Fruit fly (Drosophila melanogaster) whole organism, embryonic: ENCODE results near the gene CG42798.

Experiments
- Atf-2 ChIP-seq: fragments of 200-800 bp; sonication (Bioruptor generic); optimal IDR thresholded peaks from 2 replicates; lab custom pipeline; 2016; ENCODE audit warnings: missing biosample characterization, missing genetic modification characterization
- B-H2 ChIP-seq: fragments of 200-800 bp; sonication (Bioruptor generic); optimal IDR thresholded peaks from 2 replicates; lab custom pipeline; 2018; ENCODE audit warnings: missing biosample characterization, mild to moderate bottlenecking, missing genetic modification characterization
- Bgb ChIP-seq: fragments of 200-800 bp; sonication (Bioruptor generic); IDR thresholded peaks from 2 replicates; pipeline ENCODE4 v1.3.6; 2022; ENCODE audit warnings: missing biosample characterization, missing genetic modification characterization; ENCODE audit not compliant: partially characterized antibody
- CG10147 ChIP-seq: fragments of 200-800 bp; sonication (Bioruptor generic); optimal IDR thresholded peaks from 2 replicates; lab custom pipeline; 2019; ENCODE audit warnings: missing biosample characterization, mild to moderate bottlenecking, missing genetic modification characterization, moderate library complexity
- CG10274 ChIP-seq: fragments of 200-800 bp; sonication (Bioruptor generic); optimal IDR thresholded peaks from 3 replicates; lab custom pipeline; 2017; ENCODE audit warnings: missing biosample characterization, mild to moderate bottlenecking, missing genetic modification characterization
- CG11456 ChIP-seq: fragments of 200-800 bp; sonication (Bioruptor generic); IDR thresholded peaks from 3 replicates; pipeline ENCODE4 v1.3.6; 2022; ENCODE audit warnings: missing biosample characterization, missing genetic modification characterization
- CG13296 ChIP-seq: fragments of 200-800 bp; sonication (Bioruptor generic); optimal IDR thresholded peaks from 3 replicates; lab custom pipeline; 2018; ENCODE audit warnings: missing biosample characterization, mild to moderate bottlenecking, missing genetic modification characterization
- CG13424 ChIP-seq: fragments of 200-800 bp; sonication (Bioruptor generic); optimal IDR thresholded peaks from 2 replicates; lab custom pipeline; 2019; ENCODE audit warnings: missing biosample characterization, mild to moderate bottlenecking, missing genetic modification characterization, moderate library complexity
- CG1529 ChIP-seq: fragments of 200-800 bp; sonication (Bioruptor generic); optimal IDR thresholded peaks from 3 replicates; lab custom pipeline; 2018; ENCODE audit warnings: missing biosample characterization, missing genetic modification characterization
- CG15601 ChIP-seq: fragments of 200-800 bp; sonication (Bioruptor generic); optimal IDR thresholded peaks from 3 replicates; lab custom pipeline; 2019; ENCODE audit warnings: missing biosample characterization, mild to moderate bottlenecking, missing genetic modification characterization, moderate library complexity
- CG17186 ChIP-seq: fragments of 200-800 bp; sonication (Bioruptor generic); optimal IDR thresholded peaks from 3 replicates; lab custom pipeline; 2017; ENCODE audit warnings: missing biosample characterization, missing genetic modification reagents, missing genetic modification characterization
- CG17568 ChIP-seq: fragments of 200-800 bp; sonication (Bioruptor generic); optimal IDR thresholded peaks from 2 replicates; lab custom pipeline; 2018; ENCODE audit warnings: missing biosample characterization, mild to moderate bottlenecking, missing genetic modification characterization, moderate library complexity
- CG2120 ChIP-seq: fragments of 200-800 bp; sonication (Bioruptor generic); optimal IDR thresholded peaks from 3 replicates; lab custom pipeline; 2016; ENCODE audit warnings: missing biosample characterization, missing genetic modification characterization
- CG2678 ChIP-seq: fragments of 200-800 bp; sonication (Bioruptor generic); optimal IDR thresholded peaks from 3 replicates; lab custom pipeline; 2019; ENCODE audit warnings: missing biosample characterization, mild to moderate bottlenecking, missing genetic modification characterization, moderate library complexity
- CG30020 ChIP-seq: fragments of 200-800 bp; optimal IDR thresholded peaks from 2 replicates; lab custom pipeline; 2019; ENCODE audit warnings: missing biosample characterization, mild to moderate bottlenecking, missing genetic modification characterization, moderate library complexity
- CG3281 ChIP-seq: fragments of 200-800 bp; sonication (Bioruptor generic); optimal IDR thresholded peaks from 3 replicates; lab custom pipeline; 2017; ENCODE audit warnings: missing biosample characterization, mild to moderate bottlenecking, missing genetic modification characterization
- CG6175 ChIP-seq: fragments of 200-800 bp; sonication (Bioruptor generic); IDR thresholded peaks from 3 replicates; pipeline ENCODE4 v1.3.6; 2022; ENCODE audit warnings: missing biosample characterization, missing genetic modification characterization
- CG6683 ChIP-seq: fragments of 200-800 bp; sonication (Bioruptor generic); optimal IDR thresholded peaks from 2 replicates; lab custom pipeline; 2017; ENCODE audit warnings: missing biosample characterization, mild to moderate bottlenecking, missing genetic modification characterization, missing genetic modification reagents
- CG7786 ChIP-seq: fragments of 200-800 bp; sonication (Bioruptor generic); optimal IDR thresholded peaks from 2 replicates; lab custom pipeline; 2016; ENCODE audit warnings: missing biosample characterization, missing genetic modification characterization
- CHES-1-like ChIP-seq: fragments of 200-800 bp; sonication (Bioruptor generic); optimal IDR thresholded peaks from 2 replicates; lab custom pipeline; 2016; ENCODE audit warnings: missing biosample characterization, missing genetic modification characterization
- CoRest ChIP-seq: fragments of 200-800 bp; sonication (Bioruptor generic); optimal IDR thresholded peaks from 3 replicates; lab custom pipeline; 2018; ENCODE audit warnings: missing biosample characterization, mild to moderate bottlenecking, missing genetic modification characterization, moderate library complexity
- E2f2 ChIP-seq: fragments of 200-800 bp; sonication (Bioruptor generic); IDR thresholded peaks from 2 replicates; pipeline ENCODE4 v1.3.6; 2022; ENCODE audit warnings: missing biosample characterization, missing genetic modification characterization
- Fer2 ChIP-seq: fragments of 200-800 bp; sonication (Bioruptor generic); optimal IDR thresholded peaks from 2 replicates; lab custom pipeline; 2018; ENCODE audit warnings: missing biosample characterization, mild to moderate bottlenecking, missing genetic modification characterization, moderate library complexity
- H15 ChIP-seq: fragments of 200-800 bp; sonication (Bioruptor generic); IDR thresholded peaks from 3 replicates; pipeline ENCODE4 v1.3.6; 2022; ENCODE audit warnings: missing biosample characterization, missing genetic modification characterization
- H2.0 ChIP-seq: fragments of 200-800 bp; sonication (Bioruptor generic); IDR thresholded peaks from 2 replicates; pipeline ENCODE4 v1.3.6; 2022; ENCODE audit warnings: missing biosample characterization, missing genetic modification characterization
- Hey ChIP-seq: fragments of 200-800 bp; sonication (Bioruptor generic); optimal IDR thresholded peaks from 3 replicates; lab custom pipeline; 2018; ENCODE audit warnings: missing biosample characterization, mild to moderate bottlenecking, missing genetic modification characterization
- MTF-1 ChIP-seq: fragments of 200-800 bp; sonication (Bioruptor generic); optimal IDR thresholded peaks from 2 replicates; lab custom pipeline; 2018; ENCODE audit warnings: missing biosample characterization, mild to moderate bottlenecking, missing genetic modification characterization, borderline replicate concordance
- Max ChIP-seq: fragments of 200-800 bp; sonication (Bioruptor generic); optimal IDR thresholded peaks from 2 replicates; lab custom pipeline; 2016; ENCODE audit warnings: missing biosample characterization, mild to moderate bottlenecking, missing genetic modification characterization
- Med ChIP-seq: fragments of 200-800 bp; sonication (Bioruptor generic); peaks from one replicate; lab custom pipeline; 2016; ENCODE audit warnings: missing biosample characterization, missing genetic modification characterization, mild to moderate bottlenecking, inconsistent platforms, moderate library complexity
- Opbp ChIP-seq: fragments of 200-800 bp; sonication (Bioruptor generic); IDR thresholded peaks from 3 replicates; pipeline ENCODE4 v1.3.6; 2022; ENCODE audit warnings: missing biosample characterization, missing genetic modification characterization; ENCODE audit not compliant: partially characterized antibody
- Rfx ChIP-seq: fragments of 200-800 bp; sonication (Bioruptor generic); IDR thresholded peaks from 2 replicates; pipeline ENCODE4 v1.3.6; 2022; ENCODE audit warnings: missing biosample characterization, missing genetic modification characterization
- Taf1 ChIP-seq: fragments of 200-800 bp; sonication (Bioruptor generic); IDR thresholded peaks from 2 replicates; pipeline ENCODE4 v1.3.6; 2022; ENCODE audit warnings: missing biosample characterization, missing genetic modification characterization
- ara ChIP-seq: fragments of 200-800 bp; sonication (Bioruptor generic); IDR thresholded peaks from 2 replicates; pipeline ENCODE4 v1.3.6; 2022; ENCODE audit warnings: missing biosample characterization, missing genetic modification characterization
- bigmax ChIP-seq: fragments of 200-800 bp; sonication (Bioruptor generic); optimal IDR thresholded peaks from 2 replicates; lab custom pipeline; 2018; ENCODE audit warnings: missing biosample characterization, mild to moderate bottlenecking, missing genetic modification characterization
- chm ChIP-seq: fragments of 200-800 bp; sonication (Bioruptor generic); IDR thresholded peaks from 2 replicates; pipeline ENCODE4 v1.3.6; 2022; ENCODE audit warnings: missing biosample characterization, missing genetic modification characterization
- dati ChIP-seq: fragments of 200-800 bp; sonication (Bioruptor generic); IDR thresholded peaks from 2 replicates; pipeline ENCODE4 v1.3.6; 2022; ENCODE audit warnings: missing biosample characterization, missing genetic modification characterization
- ems ChIP-seq: fragments of 200-800 bp; sonication (Bioruptor generic); optimal IDR thresholded peaks from 3 replicates; lab custom pipeline; 2016; ENCODE audit warnings: missing biosample characterization, missing genetic modification characterization
- esg ChIP-seq: fragments of 200-800 bp; sonication (Bioruptor generic); conservative IDR thresholded peaks from 2 replicates; pipeline ENCODE4 v1.3.6; 2022; ENCODE audit warnings: missing biosample characterization, missing genetic modification characterization
- ewg ChIP-seq: fragments of 200-800 bp; sonication (Bioruptor generic); optimal IDR thresholded peaks from 3 replicates; lab custom pipeline; 2017; ENCODE audit warnings: mild to moderate bottlenecking, missing biosample characterization, missing genetic modification reagents, missing genetic modification characterization
- fd64A ChIP-seq: fragments of 200-800 bp; sonication (Bioruptor generic); optimal IDR thresholded peaks from 3 replicates; lab custom pipeline; 2018; ENCODE audit warnings: missing biosample characterization, mild to moderate bottlenecking, missing genetic modification characterization
- gem ChIP-seq: fragments of 200-800 bp; sonication (Bioruptor generic); optimal IDR thresholded peaks from 2 replicates; lab custom pipeline; 2019; ENCODE audit warnings: missing biosample characterization, mild to moderate bottlenecking, missing genetic modification characterization, moderate library complexity
- gsb-n ChIP-seq: fragments of 200-800 bp; sonication (Bioruptor generic); optimal IDR thresholded peaks from 3 replicates; lab custom pipeline; 2018; ENCODE audit warnings: missing biosample characterization, mild to moderate bottlenecking, missing genetic modification characterization
- her ChIP-seq: fragments of 200-800 bp; sonication (Bioruptor generic); optimal IDR thresholded peaks from 2 replicates; lab custom pipeline; 2016; ENCODE audit warnings: missing biosample characterization, missing genetic modification characterization
- mam ChIP-seq: fragments of 200-800 bp; sonication (Bioruptor generic); optimal IDR thresholded peaks from 3 replicates; lab custom pipeline; 2016; ENCODE audit warnings: missing biosample characterization, missing genetic modification characterization
- pan ChIP-seq, 4 experiments: fragments of >200 bp in 3 of 4; fragments of 200-800 bp in 1 of 4; sonication (Bioruptor generic) in 1 of 4; optimal IDR thresholded peaks in 3 of 4; IDR thresholded peaks in 1 of 4; 2 replicates each; pipeline versions ENCODE4 v1.3.6 to Lab custom; 2017 to 2022; ENCODE audit warnings: missing biosample characterization in 2 of 4, missing genetic modification characterization in 2 of 4, mixed read lengths in 1 of 4
- pho ChIP-seq: fragments of 200-800 bp; sonication (Bioruptor generic); optimal IDR thresholded peaks from 2 replicates; lab custom pipeline; 2016; ENCODE audit warnings: missing biosample characterization, missing genetic modification characterization
- rib ChIP-seq: fragments of 200-800 bp; sonication (Bioruptor generic); IDR thresholded peaks from 2 replicates; pipeline ENCODE4 v1.3.6; 2022; ENCODE audit warnings: missing biosample characterization, missing genetic modification characterization
- sens ChIP-seq: fragments of 200-800 bp; sonication (Bioruptor generic); peaks from one replicate; lab custom pipeline; 2016; ENCODE audit warnings: missing biosample characterization, missing genetic modification characterization
- toy ChIP-seq: fragments of 200-800 bp; sonication (Bioruptor generic); IDR thresholded peaks from 2 replicates; pipeline ENCODE4 v1.3.6; 2022; ENCODE audit warnings: missing biosample characterization, missing genetic modification characterization
- zfh2 ChIP-seq: fragments of 200-800 bp; sonication (Bioruptor generic); optimal IDR thresholded peaks from 2 replicates; lab custom pipeline; 2016; ENCODE audit warnings: missing biosample characterization, missing genetic modification characterization

CG42798 gene

DNA sequence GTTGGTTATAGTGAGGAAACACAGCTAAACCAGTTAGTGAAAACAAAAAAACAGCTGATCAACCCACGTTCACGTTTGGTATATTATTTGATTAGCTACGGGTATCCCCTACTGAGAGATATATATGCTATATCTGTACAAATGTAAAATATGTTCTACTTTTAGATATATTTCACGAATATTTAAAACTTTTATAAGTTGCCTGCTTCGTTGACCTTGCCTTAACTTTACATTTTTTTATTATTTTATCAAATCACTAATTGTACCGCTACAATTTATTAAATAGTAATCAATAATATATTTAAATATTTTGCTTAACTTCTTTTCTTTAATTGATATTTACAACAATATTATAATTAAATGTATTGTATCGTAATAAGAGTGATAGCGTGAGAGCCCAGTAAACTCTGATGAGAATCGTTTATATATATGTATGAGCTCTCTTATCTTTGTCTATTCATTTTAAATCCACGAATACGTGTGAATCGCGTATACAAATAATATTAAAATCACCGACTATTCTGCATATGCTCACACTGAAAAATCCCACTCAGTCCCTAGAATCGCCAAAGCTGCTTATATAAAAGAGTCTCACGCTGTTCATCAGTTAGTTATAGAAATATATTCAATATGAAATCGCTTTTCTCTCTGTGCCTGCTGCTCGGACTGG is 6.1 kb downstream of the CG42798 start, which contains the start of gene CG42821:
TSS of gene CG42821 (plus strand) at position 620 of the 670 bp plus-strand sequence.
- TF ChIP-seq CG10274 (peak; percentile 78), CG1529 (GFP tag; lab: Kevin White, UChicago) (no peak), rib (GFP tag; lab: Robert Waterston, UW) (no peak), ara (GFP tag; lab: Robert Waterston, UW) (no peak), CG2678 (tag; lab: Kevin White, UChicago) (no peak), gsb-n (tag; lab: Kevin White, UChicago) (peak; percentile 11), CG10147 (GFP tag; lab: Kevin White, UChicago) (peak; percentile 74), H15 (no peak), Taf1 (GFP tag; lab: Robert Waterston, UW) (no peak), CG7786 (GFP tag; lab: Kevin White, UChicago) (no peak), Fer2 (tag; lab: Kevin White, UChicago) (no peak), H2.0 (GFP tag; lab: Robert Waterston, UW) (no peak), ewg (GFP tag; lab: Kevin White, UChicago) (no peak), zfh2 (GFP tag; lab: Kevin White, UChicago) (no peak), Rfx (GFP tag; lab: Robert Waterston, UW) (no peak), CHES-1-like (GFP tag; lab: Kevin White, UChicago) (no peak), Hey (tag; lab: Kevin White, UChicago) (no peak), Bgb (GFP tag; lab: Robert Waterston, UW) (no peak), CG15601 (no peak), B-H2 (GFP tag; lab: Kevin White, UChicago) (no peak), CG13424 (no peak), toy (GFP tag; lab: Robert Waterston, UW) (no peak), CoRest (tag; lab: Kevin White, UChicago) (no peak), CG13296 (GFP tag; lab: Kevin White, UChicago) (no peak), CG3281 (peak; percentile 21), mam (no peak), pan (optimal IDR thresholded peaks at IDR 0.05; lab: Kevin White, UChicago) (no peak), pan (GFP tag; optimal IDR thresholded peaks at IDR 0.05 in 1 of 2, IDR thresholded peaks at IDR 0.05 in 1 of 2) (no peak), esg (GFP tag; lab: Robert Waterston, UW) (no peak), sens (GFP tag; lab: Kevin White, UChicago) (peak; percentile 22), CG11456 (GFP tag; lab: Robert Waterston, UW) (no peak), chm (GFP tag; lab: Robert Waterston, UW) (no peak), CG6683 (no peak), Atf-2 (GFP tag; lab: Kevin White, UChicago) (no peak), CG6175 (GFP tag; lab: Robert Waterston, UW) (no peak), her (GFP tag; lab: Kevin White, UChicago) (no peak), Max (GFP tag; lab: Kevin White, UChicago) (no peak), gem (tag; lab: Kevin White, UChicago) (peak; percentile 51), pho (GFP tag; lab: Kevin White, UChicago) (no peak), CG30020 (no peak), bigmax (no peak), Opbp (GFP tag; lab: Robert Waterston, UW) (no peak), ems (GFP tag; lab: Kevin White, UChicago) (no peak), dati (no peak), Med (no peak), E2f2 (GFP tag; lab: Robert Waterston, UW) (no peak), fd64A (GFP tag; lab: Kevin White, UChicago) (no peak), CG17186 (GFP tag; lab: Kevin White, UChicago) (no peak), CG2120 (GFP tag; lab: Kevin White, UChicago) (peak; percentile 10), CG17568 (GFP tag; lab: Kevin White, UChicago) (no peak), MTF-1 (GFP tag; lab: Kevin White, UChicago) (no peak)
